Fruit fly (Drosophila melanogaster) S2 (cell line): ENCODE data around the gene Muc14A.

Experiments used
- CG8478 ChIP-seq: fragments of >200 bp; optimal IDR thresholded peaks from 2 replicates; lab custom pipeline; 2018
- CTCF ChIP-seq, 2 experiments: fragments of >200 bp; optimal IDR thresholded peaks; 2 replicates each; lab custom pipeline; 2018

- TF ChIP-seq CTCF (optimal IDR thresholded peaks at IDR 0.05; lab: Kevin White, UChicago) (no peak), CG8478 (no peak)
Observed at dm6 chrX:15996831-15997230, 12.1 kb upstream of the Muc14A start, which contains the start of gene CG8939.
